Fruit fly (Drosophila melanogaster): ENCODE data around the gene CG5039.

Gene CG5039

dm6 chr3R:25637294-25638174 lies 40.9 kb upstream of the CG5039 start, which contains the start of gene jigr1 (continued):
- TF ChIP-seq Hmr (GFP tag; optimal IDR thresholded peaks at IDR 0.05), result no peak
- TF ChIP-seq gro (GFP tag; optimal IDR thresholded peaks at IDR 0.05), result no peak
- no peak for TF ChIP-seq Hr78 (GFP tag; optimal IDR thresholded peaks at IDR 0.05)
- TF ChIP-seq CG16779 (GFP tag; IDR thresholded peaks at IDR 0.05), result no peak
- TF ChIP-seq kay (GFP tag; optimal IDR thresholded peaks at IDR 0.05), result no peak
- no peak for TF ChIP-seq CG32772 (GFP tag; IDR thresholded peaks at IDR 0.05)
- TF ChIP-seq Sox100B (GFP tag; optimal IDR thresholded peaks at IDR 0.05), result peak; percentile 1
- no peak for TF ChIP-seq pita (GFP tag; optimal IDR thresholded peaks at IDR 0.05)
- no peak for TF ChIP-seq CG13123 (GFP tag; optimal IDR thresholded peaks at IDR 0.05)
- TF ChIP-seq CG8281 (tag; optimal IDR thresholded peaks at IDR 0.05), result no peak
- TF ChIP-seq lbe (GFP tag; optimal IDR thresholded peaks at IDR 0.05), result peak; percentile 51
- no peak for TF ChIP-seq Dad (GFP tag; optimal IDR thresholded peaks at IDR 0.05)
- no peak for TF ChIP-seq Stat92E (GFP tag; optimal IDR thresholded peaks at IDR 0.05)
- TF ChIP-seq CG10462 (GFP tag; optimal IDR thresholded peaks at IDR 0.05), result no peak
- peak; percentile 19 for TF ChIP-seq CG13424 (tag; optimal IDR thresholded peaks at IDR 0.05)
- no peak for TF ChIP-seq CG12942 (GFP tag; optimal IDR thresholded peaks at IDR 0.05)
- TF ChIP-seq ems (GFP tag; optimal IDR thresholded peaks at IDR 0.05), result no peak
- no peak for TF ChIP-seq HmgZ (tag; optimal IDR thresholded peaks at IDR 0.05)
- TF ChIP-seq BtbVII (GFP tag; optimal IDR thresholded peaks at IDR 0.05), result no peak
- no peak for TF ChIP-seq C15 (GFP tag; IDR thresholded peaks at IDR 0.05)
- peak; percentile 37 for TF ChIP-seq CoRest (tag; optimal IDR thresholded peaks at IDR 0.05)
- TF ChIP-seq zfh2 (GFP tag; optimal IDR thresholded peaks at IDR 0.05), result no peak
- TF ChIP-seq PHDP (tag; optimal IDR thresholded peaks at IDR 0.05), result no peak
- TF ChIP-seq Rfx (GFP tag; IDR thresholded peaks at IDR 0.05), result no peak
- no peak for TF ChIP-seq Sin3A (optimal IDR thresholded peaks at IDR 0.05)
- 0 out of 2 replicates have a peak, but pooled peaks have one; percentile 30 for TF ChIP-seq sob (GFP tag; IDR thresholded peaks at IDR 0.05)
- TF ChIP-seq chn (GFP tag; optimal IDR thresholded peaks at IDR 0.05), result peak; percentile 41
- TF ChIP-seq pb (GFP tag; optimal IDR thresholded peaks at IDR 0.05), result no peak
- peak; percentile 0 for TF ChIP-seq Deaf1 (tag; optimal IDR thresholded peaks at IDR 0.05)
- TF ChIP-seq Ada2b (GFP tag; IDR thresholded peaks at IDR 0.05), result no peak
- no peak for TF ChIP-seq CG9876 (GFP tag; optimal IDR thresholded peaks at IDR 0.05)
- peak; percentile 64 to 92 for TF ChIP-seq tll (GFP tag; optimal IDR thresholded peaks at IDR 0.05)
- TF ChIP-seq Opbp (GFP tag; IDR thresholded peaks at IDR 0.05; ENCODE audit: partially characterized antibody), result no peak
- peak; percentile 84 for TF ChIP-seq CG9727 (GFP tag; optimal IDR thresholded peaks at IDR 0.05)
- TF ChIP-seq nerfin-1 (tag; optimal IDR thresholded peaks at IDR 0.05), result peak; percentile 31
- peak; percentile 81 for TF ChIP-seq CG4404 (GFP tag; IDR thresholded peaks at IDR 0.05)
- no peak for TF ChIP-seq z (GFP tag; IDR thresholded peaks at IDR 0.05)
- TF ChIP-seq Lim3 (GFP tag; IDR thresholded peaks at IDR 0.05), result no peak
- no peak for TF ChIP-seq CG18599 (GFP tag; optimal IDR thresholded peaks at IDR 0.05)
- TF ChIP-seq Meics (GFP tag; optimal IDR thresholded peaks at IDR 0.05), result no peak
- TF ChIP-seq Adf1 (GFP tag; IDR thresholded peaks at IDR 0.05), result peak; percentile 75
- TF ChIP-seq Mes4 (GFP tag; optimal IDR thresholded peaks at IDR 0.05), result no peak
- TF ChIP-seq Chrac-16 (GFP tag; optimal IDR thresholded peaks at IDR 0.05), result peak; percentile 45
- no peak for TF ChIP-seq tio (GFP tag; optimal IDR thresholded peaks at IDR 0.05)
- peak; percentile 3 for TF ChIP-seq stwl (tag; optimal IDR thresholded peaks at IDR 0.05)
- no peak for TF ChIP-seq p53 (GFP tag; optimal IDR thresholded peaks at IDR 0.05)
- no peak for TF ChIP-seq peb (GFP tag; IDR thresholded peaks at IDR 0.05)
- no peak for TF ChIP-seq YL-1 (GFP tag; optimal IDR thresholded peaks at IDR 0.05)
- no peak for TF ChIP-seq CG34224 (GFP tag; IDR thresholded peaks at IDR 0.05; ENCODE audit: partially characterized antibody)

All from whole organism, embryonic.